Worm (Caenorhabditis elegans): ENCODE data around the gene dlg-1.

Gene dlg-1

DNA sequence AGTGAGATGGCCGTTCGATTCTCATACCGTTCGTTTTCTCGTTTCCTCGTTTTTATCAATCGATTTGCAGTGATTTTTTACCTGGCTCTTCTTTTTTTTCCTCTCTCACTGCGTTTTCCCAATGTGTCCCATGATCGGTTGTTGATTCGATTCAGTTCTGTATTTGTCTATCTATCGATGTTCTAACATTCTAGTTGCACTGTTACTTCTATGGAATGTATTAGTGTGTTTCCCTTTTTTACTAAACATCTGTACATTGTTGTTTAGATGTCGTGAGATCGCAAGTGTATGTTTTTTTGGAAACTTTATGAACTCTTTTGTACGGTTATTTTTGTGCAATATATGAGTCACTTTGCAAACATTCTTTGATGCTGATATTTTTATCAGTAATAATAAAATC is 1.9 kb upstream of the dlg-1 start:
- no peak for TF ChIP-seq tbx-9 (tag; optimal IDR thresholded peaks at IDR 0.05; ENCODE audit: borderline replicate concordance)
- no peak for TF ChIP-seq egl-44 (GFP tag; IDR thresholded peaks at IDR 0.05)
- no peak for TF ChIP-seq Y53G8AR.9 (GFP tag; conservative IDR thresholded peaks at IDR 0.05)
- TF ChIP-seq nhr-120 (GFP tag; IDR thresholded peaks at IDR 0.05): 0 out of 2 replicates have a peak, but pooled peaks have one; percentile 8

DNA sequence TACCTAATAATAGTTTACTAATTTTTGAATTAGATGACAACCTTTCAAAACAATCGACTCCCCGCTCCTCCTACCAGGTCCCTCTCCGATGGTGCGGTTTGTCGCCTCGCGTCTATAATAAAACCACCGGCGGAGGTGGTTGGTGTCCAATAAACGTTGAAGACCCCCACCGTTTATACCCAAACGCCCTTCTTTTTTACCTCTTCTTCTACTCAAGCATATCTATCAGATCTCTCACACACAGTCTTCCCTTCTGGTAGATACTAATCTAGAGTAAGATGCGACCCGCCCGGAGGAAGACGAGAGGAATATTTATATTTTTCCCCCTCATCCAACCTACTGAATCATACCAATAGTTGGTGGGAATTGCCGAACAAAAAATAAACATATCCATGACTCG is 625 bp upstream of the dlg-1 start:
- no peak for TF ChIP-seq Y53F4B.3 (GFP tag; IDR thresholded peaks at IDR 0.05)
- TF ChIP-seq K11D2.4 (GFP tag; IDR thresholded peaks at IDR 0.05): no peak
- TF ChIP-seq F49E8.2 (tag; optimal IDR thresholded peaks at IDR 0.05; ENCODE audit: insufficient read depth): no peak
- no peak for TF ChIP-seq ekl-4 (GFP tag; IDR thresholded peaks at IDR 0.05)

DNA sequence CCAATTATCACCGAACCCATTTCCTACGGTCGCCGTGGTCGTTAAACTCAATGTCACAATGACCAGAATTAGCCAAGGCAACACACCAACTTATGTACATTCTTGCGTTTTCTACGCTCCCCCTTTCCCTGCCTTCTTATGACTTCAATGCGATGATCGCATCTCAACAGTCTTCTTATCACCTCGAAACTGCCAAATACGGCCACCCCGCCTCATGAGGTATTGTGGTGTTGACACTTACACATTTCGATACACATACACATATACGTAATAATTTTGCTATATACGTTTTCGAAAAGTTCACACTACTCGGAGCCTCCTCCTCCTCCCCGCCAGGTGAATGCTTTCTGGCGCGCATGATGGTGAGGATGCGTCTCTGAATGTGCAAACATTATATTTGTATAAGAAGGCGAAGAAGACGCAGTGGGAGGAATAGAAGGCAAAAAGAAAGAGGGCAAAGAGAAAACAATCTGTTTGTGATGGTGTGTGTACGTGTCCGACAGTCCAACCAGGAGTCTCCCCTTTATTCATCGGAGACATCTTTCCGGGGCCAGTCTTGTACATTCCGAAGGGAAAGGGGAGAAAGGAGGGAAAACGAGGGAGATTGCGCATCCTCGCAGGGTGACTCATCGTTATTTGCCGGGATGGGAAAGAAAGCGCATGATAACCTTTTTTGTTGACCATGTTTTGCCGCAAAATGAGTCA is 528 bp downstream of the dlg-1 start:
- TF ChIP-seq nhr-179 (tag; optimal IDR thresholded peaks at IDR 0.05) (no peak), ztf-25 (GFP tag; IDR thresholded peaks at IDR 0.05) (no peak), lin-35 (GFP tag; optimal IDR thresholded peaks at IDR 0.05) (no peak), snpc-1.3 (tag; optimal IDR thresholded peaks at IDR 0.05; ENCODE audit: insufficient read depth) (no peak), cebp-1 (GFP tag; IDR thresholded peaks at IDR 0.05) (0 out of 2 replicates have a peak, but pooled peaks have one; percentile 12), cebp-1 (tag; optimal IDR thresholded peaks at IDR 0.05) (no peak), Y95B8A.8 (GFP tag; IDR thresholded peaks at IDR 0.05) (no peak), F10E7.11 (tag; optimal IDR thresholded peaks at IDR 0.05) (no peak), fkh-3 (tag; optimal IDR thresholded peaks at IDR 0.05) (no peak), Y53F4B.3 (GFP tag; IDR thresholded peaks at IDR 0.05) (no peak), pbrm-1 (GFP tag; IDR thresholded peaks at IDR 0.05) (no peak), rcor-1 (GFP tag; IDR thresholded peaks at IDR 0.05) (no peak), zfh-2 (GFP tag; conservative IDR thresholded peaks at IDR 0.05) (peak; percentile 70; the same call in 1 of the 2 replicates), lsy-27 (tag; optimal IDR thresholded peaks at IDR 0.05; ENCODE audit: borderline replicate concordance, insufficient read depth) (no peak), ceh-100 (GFP tag; IDR thresholded peaks at IDR 0.05) (no peak), F33H1.4 (GFP tag; IDR thresholded peaks at IDR 0.05) (no peak), ztf-3 (GFP tag; optimal IDR thresholded peaks at IDR 0.05) (no peak), dox-1 (GFP tag; IDR thresholded peaks at IDR 0.05) (peak; percentile 18; the same call in 1 of the 2 replicates), rec-8 (tag; optimal IDR thresholded peaks at IDR 0.05) (no peak), B0261.1 (tag; optimal IDR thresholded peaks at IDR 0.05) (no peak), let-526 (GFP tag; IDR thresholded peaks at IDR 0.05) (no peak), nhr-120 (GFP tag; IDR thresholded peaks at IDR 0.05) (no peak), mcd-1 (GFP tag; IDR thresholded peaks at IDR 0.05) (no peak), ceh-27 (GFP tag; optimal IDR thresholded peaks at IDR 0.05) (no peak), K11D2.4 (GFP tag; IDR thresholded peaks at IDR 0.05) (no peak), tbx-9 (tag; optimal IDR thresholded peaks at IDR 0.05; ENCODE audit: borderline replicate concordance) (no peak), Y53G8AR.9 (GFP tag; conservative IDR thresholded peaks at IDR 0.05) (no peak), attf-5 (GFP tag; optimal IDR thresholded peaks at IDR 0.05) (no peak), ztf-22 (GFP tag; optimal IDR thresholded peaks at IDR 0.05) (no peak), F23B12.7 (tag; optimal IDR thresholded peaks at IDR 0.05; ENCODE audit: insufficient read depth) (no peak), nhr-80 (tag; optimal IDR thresholded peaks at IDR 0.05) (peak; percentile 65), ama-1 (optimal IDR thresholded peaks at IDR 0.05) (no peak), ama-1 (GFP tag; optimal IDR thresholded peaks at IDR 0.05) (no peak), snpc-4 (GFP tag; optimal IDR thresholded peaks at IDR 0.05) (no peak), snpc-4 (tag; optimal IDR thresholded peaks at IDR 0.05) (peak in 1 of 4 experiments; percentile 18), tbp1 (GFP tag; optimal IDR thresholded peaks at IDR 0.05) (no peak), dpff-1 (tag; optimal IDR thresholded peaks at IDR 0.05) (no peak), unc-130 (GFP tag; optimal IDR thresholded peaks at IDR 0.05) (no peak), rpc-1 (optimal IDR thresholded peaks at IDR 0.05) (no peak), rpc-1 (tag; optimal IDR thresholded peaks at IDR 0.05) (no peak)

Measured in whole organism, young adult.